7 worm cellular contexts compared by ENCODE assay signal in genomic region chrII:7808950-7809349, ce11.
A peak's percentile ranks its signal among the peaks of the same experiment; 100 is the strongest.
TF ChIP-seq lines count a peak whose summit lies in the region.

No protein-coding gene starts in this region.

TF ChIP-seq in whole organism, L1 larva, 84 proteins besides CTCF, POLR2A, EP300 and RAD21 (continues in another document):
- peak; percentile 7 for TF ChIP-seq tbx-2 (tag; optimal IDR thresholded peaks at IDR 0.05; lab: Kevin White, UChicago)
- no peak for TF ChIP-seq nhr-12 (tag; optimal IDR thresholded peaks at IDR 0.05; lab: Kevin White, UChicago)
- TF ChIP-seq nhr-71 (tag; optimal IDR thresholded peaks at IDR 0.05; lab: Kevin White, UChicago) = peak; percentile 70
- no peak for TF ChIP-seq ztf-4 (tag; optimal IDR thresholded peaks at IDR 0.05; lab: Kevin White, UChicago)
- peak; percentile 66 for TF ChIP-seq rnt-1 (tag; optimal IDR thresholded peaks at IDR 0.05; lab: Kevin White, UChicago)
- peak; percentile 13 for TF ChIP-seq irx-1 (tag; optimal IDR thresholded peaks at IDR 0.05; lab: Kevin White, UChicago)
- peak; percentile 40 for TF ChIP-seq swsn-7 (tag; optimal IDR thresholded peaks at IDR 0.05; lab: Kevin White, UChicago)
- TF ChIP-seq unc-30 (tag; optimal IDR thresholded peaks at IDR 0.05; lab: Kevin White, UChicago) = no peak
- 0 out of 2 replicates have a peak, but pooled peaks have one; percentile 6 for TF ChIP-seq grh-1 (GFP tag; IDR thresholded peaks at IDR 0.05; lab: Robert Waterston, UW)
- peak; percentile 45 for TF ChIP-seq snu-23 (GFP tag; optimal IDR thresholded peaks at IDR 0.05; lab: Kevin White, UChicago)
- TF ChIP-seq nhr-85 (tag; lab: Kevin White, UChicago) = peak; percentile 86
- TF ChIP-seq lin-35 (GFP tag; optimal IDR thresholded peaks at IDR 0.05; lab: Kevin White, UChicago) = peak in 1 of 2 experiments; percentile 61
- peak; percentile 52 for TF ChIP-seq nhr-20 (tag; optimal IDR thresholded peaks at IDR 0.05; lab: Kevin White, UChicago)

TF ChIP-seq in whole organism, L2 larva, 48 proteins besides CTCF, POLR2A, EP300 and RAD21 (continues in another document):
- TF ChIP-seq egl-27 (tag; optimal IDR thresholded peaks at IDR 0.05; lab: Kevin White, UChicago) = no peak
- no peak for TF ChIP-seq nhr-129 (tag; optimal IDR thresholded peaks at IDR 0.05; lab: Kevin White, UChicago)
- no peak for TF ChIP-seq nhr-21 (tag; optimal IDR thresholded peaks at IDR 0.05; lab: Kevin White, UChicago)
- no peak for TF ChIP-seq ztf-1 (GFP tag; conservative IDR thresholded peaks at IDR 0.05; lab: Robert Waterston, UW)
- peak; percentile 38 for TF ChIP-seq gmeb-1 (tag; optimal IDR thresholded peaks at IDR 0.05; lab: Kevin White, UChicago)
- no peak for TF ChIP-seq nhr-77 (tag; optimal IDR thresholded peaks at IDR 0.05; lab: Kevin White, UChicago)
- peak; percentile 63 for TF ChIP-seq Y55F3AM.14 (GFP tag; optimal IDR thresholded peaks at IDR 0.05; lab: Kevin White, UChicago)
- TF ChIP-seq aly-2 (tag; optimal IDR thresholded peaks at IDR 0.05; lab: Kevin White, UChicago) = no peak
- TF ChIP-seq blmp-1 (tag; optimal IDR thresholded peaks at IDR 0.05; lab: Kevin White, UChicago; ENCODE audit: insufficient read depth) = no peak
- TF ChIP-seq mbf-1 (tag; optimal IDR thresholded peaks at IDR 0.05; lab: Kevin White, UChicago) = no peak
- no peak for TF ChIP-seq alr-1 (tag; optimal IDR thresholded peaks at IDR 0.05; lab: Kevin White, UChicago)
- TF ChIP-seq zag-1 (tag; optimal IDR thresholded peaks at IDR 0.05; lab: Kevin White, UChicago) = no peak
- no peak for TF ChIP-seq ama-1 (optimal IDR thresholded peaks at IDR 0.05; lab: Kevin White, UChicago)

TF ChIP-seq in whole organism, L3 larva, 47 proteins besides CTCF, POLR2A, EP300 and RAD21 (continues in another document):
- TF ChIP-seq fkh-2 (tag; optimal IDR thresholded peaks at IDR 0.05; lab: Kevin White, UChicago) (no peak), ceh-28 (tag; optimal IDR thresholded peaks at IDR 0.05; lab: Kevin White, UChicago) (no peak), hmg-11 (tag; optimal IDR thresholded peaks at IDR 0.05; lab: Kevin White, UChicago) (no peak), nhr-12 (tag; optimal IDR thresholded peaks at IDR 0.05; lab: Kevin White, UChicago) (no peak), skn-1 (tag; optimal IDR thresholded peaks at IDR 0.05; lab: Kevin White, UChicago) (no peak), nhr-23 (tag; optimal IDR thresholded peaks at IDR 0.05; lab: Kevin White, UChicago) (peak; percentile 52), fos-1 (tag; optimal IDR thresholded peaks at IDR 0.05; lab: Kevin White, UChicago) (no peak), ceh-16 (tag; optimal IDR thresholded peaks at IDR 0.05; lab: Kevin White, UChicago) (no peak), egl-5 (tag; optimal IDR thresholded peaks at IDR 0.05; lab: Kevin White, UChicago) (no peak), elt-1 (tag; optimal IDR thresholded peaks at IDR 0.05; lab: Kevin White, UChicago) (no peak), nhr-28 (tag; optimal IDR thresholded peaks at IDR 0.05; lab: Kevin White, UChicago) (no peak), nhr-77 (tag; optimal IDR thresholded peaks at IDR 0.05; lab: Kevin White, UChicago) (no peak), ZK546.5 (tag; optimal IDR thresholded peaks at IDR 0.05; lab: Kevin White, UChicago) (no peak), snpc-4 (tag; optimal IDR thresholded peaks at IDR 0.05; lab: Kevin White, UChicago) (peak; percentile 16), nhr-11 (tag; optimal IDR thresholded peaks at IDR 0.05; lab: Kevin White, UChicago) (no peak)

TF ChIP-seq in whole organism, L4 larva, 104 proteins besides CTCF, POLR2A, EP300 and RAD21 (continues in another document):
- TF ChIP-seq aly-2 (tag; optimal IDR thresholded peaks at IDR 0.05; lab: Kevin White, UChicago) (no peak), Y48G9A.11 (GFP tag; IDR thresholded peaks at IDR 0.05; lab: Robert Waterston, UW) (no peak), nhr-48 (tag; optimal IDR thresholded peaks at IDR 0.05; lab: Kevin White, UChicago) (peak; percentile 68), nhr-102 (tag; optimal IDR thresholded peaks at IDR 0.05; lab: Kevin White, UChicago) (peak; percentile 16), lin-13 (GFP tag; optimal IDR thresholded peaks at IDR 0.05; lab: Kevin White, UChicago) (no peak), unc-62 (GFP tag; optimal IDR thresholded peaks at IDR 0.05 in 1 of 2; lab: Kevin White, UChicago) (peak in 1 of 2 experiments; percentile 93), unc-62 (tag; optimal IDR thresholded peaks at IDR 0.05; lab: Kevin White, UChicago) (no peak), Y105C5A.15 (GFP tag; IDR thresholded peaks at IDR 0.05; lab: Robert Waterston, UW) (no peak), T20F7.1 (GFP tag; optimal IDR thresholded peaks at IDR 0.05; lab: Kevin White, UChicago) (peak; percentile 8), madf-9 (GFP tag; conservative IDR thresholded peaks at IDR 0.05; lab: Robert Waterston, UW) (0 out of 2 replicates have a peak, but pooled peaks have one; percentile 13), lin-1 (GFP tag; IDR thresholded peaks at IDR 0.05; lab: Robert Waterston, UW) (peak; percentile 40; the same call in 1 of the 2 replicates), mes-2 (tag; optimal IDR thresholded peaks at IDR 0.05; lab: Kevin White, UChicago; ENCODE audit: poor library complexity, severe bottlenecking) (peak; percentile 17), nhr-42 (GFP tag; IDR thresholded peaks at IDR 0.05; lab: Robert Waterston, UW) (no peak)

TF ChIP-seq in whole organism, late embryonic, 69 proteins besides CTCF, POLR2A, EP300 and RAD21:
- TF ChIP-seq pax-1 (tag; optimal IDR thresholded peaks at IDR 0.05; lab: Kevin White, UChicago) = no peak
- TF ChIP-seq nfya-1 (tag; optimal IDR thresholded peaks at IDR 0.05; lab: Kevin White, UChicago) = peak; percentile 26
- peak; percentile 10 for TF ChIP-seq ceh-18 (tag; optimal IDR thresholded peaks at IDR 0.05; lab: Kevin White, UChicago)
- TF ChIP-seq elt-2 (tag; optimal IDR thresholded peaks at IDR 0.05; lab: Kevin White, UChicago) = peak; percentile 55

TF ChIP-seq in whole organism, mixed stage, embryonic, 35 proteins besides CTCF, POLR2A, EP300 and RAD21:
- TF ChIP-seq cnd-1 (tag; optimal IDR thresholded peaks at IDR 0.05; lab: Kevin White, UChicago) (no peak), sem-2 (GFP tag; optimal IDR thresholded peaks at IDR 0.05; lab: Kevin White, UChicago) (no peak), pha-4 (tag; optimal IDR thresholded peaks at IDR 0.05; lab: Kevin White, UChicago) (no peak), zip-8 (tag; optimal IDR thresholded peaks at IDR 0.05; lab: Kevin White, UChicago) (no peak), snpc-4 (tag; optimal IDR thresholded peaks at IDR 0.05; lab: Kevin White, UChicago) (no peak), blmp-1 (tag; optimal IDR thresholded peaks at IDR 0.05; lab: Kevin White, UChicago) (no peak), hlh-1 (tag; optimal IDR thresholded peaks at IDR 0.05; lab: Kevin White, UChicago) (no peak), unc-120 (tag; optimal IDR thresholded peaks at IDR 0.05; lab: Kevin White, UChicago; ENCODE audit: poor library complexity, severe bottlenecking) (peak; percentile 20)

TF ChIP-seq in whole organism, young adult, 124 proteins besides CTCF, POLR2A, EP300 and RAD21 (continues in another document):
- TF ChIP-seq lin-40 (tag; optimal IDR thresholded peaks at IDR 0.05; lab: Kevin White, UChicago) (peak; percentile 12), akir-1 (GFP tag; optimal IDR thresholded peaks at IDR 0.05; lab: Kevin White, UChicago) (no peak), F55B11.4 (tag; optimal IDR thresholded peaks at IDR 0.05; lab: Kevin White, UChicago; ENCODE audit: borderline replicate concordance, insufficient read depth) (no peak), tlf-1 (GFP tag; optimal IDR thresholded peaks at IDR 0.05; lab: Kevin White, UChicago) (no peak), Y53G8AR.9 (GFP tag; conservative IDR thresholded peaks at IDR 0.05; lab: Robert Waterston, UW) (no peak), nfya-1 (tag; optimal IDR thresholded peaks at IDR 0.05; lab: Kevin White, UChicago; ENCODE audit: borderline replicate concordance, insufficient read depth) (no peak), ekl-4 (GFP tag; IDR thresholded peaks at IDR 0.05; lab: Robert Waterston, UW) (no peak), ets-4 (GFP tag; optimal IDR thresholded peaks at IDR 0.05; lab: Kevin White, UChicago) (peak; percentile 69), aptf-2 (GFP tag; conservative IDR thresholded peaks at IDR 0.05; lab: Robert Waterston, UW) (no peak), ztf-22 (GFP tag; optimal IDR thresholded peaks at IDR 0.05; lab: Kevin White, UChicago) (peak; percentile 41), F23B12.7 (tag; optimal IDR thresholded peaks at IDR 0.05; lab: Kevin White, UChicago; ENCODE audit: insufficient read depth) (no peak), rec-8 (tag; optimal IDR thresholded peaks at IDR 0.05; lab: Kevin White, UChicago) (no peak), nhr-80 (tag; optimal IDR thresholded peaks at IDR 0.05; lab: Kevin White, UChicago) (peak; percentile 99), nhr-120 (GFP tag; IDR thresholded peaks at IDR 0.05; lab: Robert Waterston, UW) (no peak), cebp-1 (GFP tag; IDR thresholded peaks at IDR 0.05; lab: Robert Waterston, UW) (no peak), cebp-1 (tag; optimal IDR thresholded peaks at IDR 0.05; lab: Kevin White, UChicago) (peak; percentile 58), let-607 (tag; optimal IDR thresholded peaks at IDR 0.05; lab: Kevin White, UChicago) (peak; percentile 59 to 61), aptf-3 (GFP tag; IDR thresholded peaks at IDR 0.05; lab: Robert Waterston, UW) (no peak), C17E4.6 (GFP tag; IDR thresholded peaks at IDR 0.05; lab: Robert Waterston, UW) (no peak), ceh-40 (GFP tag; IDR thresholded peaks at IDR 0.05; lab: Robert Waterston, UW) (no peak), lag-1 (GFP tag; IDR thresholded peaks at IDR 0.05; lab: Robert Waterston, UW) (no peak), lir-1 (GFP tag; conservative IDR thresholded peaks at IDR 0.05; lab: Robert Waterston, UW) (no peak), madf-3 (GFP tag; IDR thresholded peaks at IDR 0.05; lab: Robert Waterston, UW) (no peak), mes-4 (tag; optimal IDR thresholded peaks at IDR 0.05; lab: Kevin White, UChicago) (no peak), nhr-27 (tag; optimal IDR thresholded peaks at IDR 0.05; lab: Kevin White, UChicago) (no peak), madf-6 (GFP tag; IDR thresholded peaks at IDR 0.05; lab: Robert Waterston, UW) (no peak), pha-4 (tag; optimal IDR thresholded peaks at IDR 0.05; lab: Kevin White, UChicago) (peak; percentile 37), somi-1 (GFP tag; optimal IDR thresholded peaks at IDR 0.05; lab: Kevin White, UChicago) (no peak), lsy-27 (tag; optimal IDR thresholded peaks at IDR 0.05; lab: Kevin White, UChicago; ENCODE audit: borderline replicate concordance, insufficient read depth) (no peak), hsf-1 (GFP tag; IDR thresholded peaks at IDR 0.05; lab: Robert Waterston, UW) (no peak), unc-62 (GFP tag; optimal IDR thresholded peaks at IDR 0.05; lab: Kevin White, UChicago) (no peak), ztf-28 (GFP tag; IDR thresholded peaks at IDR 0.05; lab: Robert Waterston, UW) (no peak), dpl-1 (GFP tag; optimal IDR thresholded peaks at IDR 0.05; lab: Kevin White, UChicago) (no peak), lsl-1 (GFP tag; optimal IDR thresholded peaks at IDR 0.05; lab: Kevin White, UChicago) (no peak)
